Worm (Caenorhabditis elegans) whole organism, L4/young adult: ENCODE results near the gene ttbk-6.
"Not testable (repeated sequence)": the region's sequence is repeated elsewhere in the genome, so short reads cannot be mapped to it uniquely, and the experiment has no call there.

Experiments
- W03F9.2 ChIP-seq: fragments of 150-350 bp; optimal IDR thresholded peaks from 2 replicates; lab custom pipeline; 2014; ENCODE audit warnings: missing biosample characterization, missing genetic modification characterization
- dao-5 ChIP-seq: sonication (generic microtip); optimal IDR thresholded peaks from 2 replicates; lab custom pipeline; 2016; ENCODE audit warnings: missing genotype, missing genetic modification characterization, moderate library complexity, missing compliant biosample characterization

DNA sequence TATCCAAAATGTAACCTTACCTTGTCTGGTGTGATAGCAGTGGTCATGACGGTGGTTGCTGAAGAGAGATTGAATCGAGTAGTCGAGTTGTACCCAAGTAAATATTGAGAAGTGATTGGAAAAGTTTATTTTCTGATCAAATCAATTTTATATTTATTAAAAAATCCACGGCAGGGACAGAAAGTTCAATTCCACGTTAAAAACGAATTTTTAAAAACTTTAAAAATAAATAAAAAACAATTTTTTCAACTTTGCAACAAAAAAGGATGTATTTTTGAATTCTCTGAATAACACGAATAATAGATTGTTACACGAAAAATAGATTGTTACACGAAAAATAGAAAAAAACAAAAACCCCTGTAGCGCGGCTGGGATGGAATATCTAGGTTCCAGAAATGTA, 18.8 kb upstream of the ttbk-6 start, which contains the start of gene C45G9.9:
- not testable (repeated sequence) for TF ChIP-seq dao-5, W03F9.2 (tag; lab: Kevin White, UChicago)
